Fruit fly (Drosophila melanogaster) whole organism, embryonic: ENCODE data around the gene CG15390.

Experiments
- Ada2b ChIP-seq: fragments of 200-800 bp; sonication (Bioruptor generic); IDR thresholded peaks from 2 replicates; pipeline ENCODE4 v1.3.6; 2022; ENCODE audit warnings: missing biosample characterization, missing genetic modification characterization
- Atf6 ChIP-seq: fragments of 200-800 bp; sonication (Bioruptor generic); IDR thresholded peaks from 2 replicates; pipeline ENCODE4 v1.3.6; 2022; ENCODE audit warnings: missing biosample characterization, missing genetic modification characterization
- B-H2 ChIP-seq: fragments of 200-800 bp; sonication (Bioruptor generic); optimal IDR thresholded peaks from 2 replicates; lab custom pipeline; 2018; ENCODE audit warnings: missing biosample characterization, mild to moderate bottlenecking, missing genetic modification characterization
- CG10431 ChIP-seq: fragments of 200-800 bp; sonication (Bioruptor generic); optimal IDR thresholded peaks from 3 replicates; lab custom pipeline; 2018; ENCODE audit warnings: missing biosample characterization, mild to moderate bottlenecking, missing genetic modification characterization
- CG13296 ChIP-seq: fragments of 200-800 bp; sonication (Bioruptor generic); optimal IDR thresholded peaks from 3 replicates; lab custom pipeline; 2018; ENCODE audit warnings: missing biosample characterization, mild to moderate bottlenecking, missing genetic modification characterization
- CG1529 ChIP-seq: fragments of 200-800 bp; sonication (Bioruptor generic); optimal IDR thresholded peaks from 3 replicates; lab custom pipeline; 2018; ENCODE audit warnings: missing biosample characterization, missing genetic modification characterization
- CG15601 ChIP-seq: fragments of 200-800 bp; sonication (Bioruptor generic); optimal IDR thresholded peaks from 3 replicates; lab custom pipeline; 2019; ENCODE audit warnings: missing biosample characterization, mild to moderate bottlenecking, missing genetic modification characterization, moderate library complexity
- CG1647 ChIP-seq: fragments of 200-800 bp; sonication (Bioruptor generic); optimal IDR thresholded peaks from 3 replicates; lab custom pipeline; 2016; ENCODE audit warnings: missing biosample characterization, missing genetic modification characterization
- CG17612 ChIP-seq: fragments of 200-800 bp; sonication (Bioruptor generic); IDR thresholded peaks from 2 replicates; pipeline ENCODE4 v1.3.6; 2022; ENCODE audit warnings: missing biosample characterization, missing genetic modification characterization
- CG2129 ChIP-seq: fragments of 200-800 bp; sonication (Bioruptor generic); IDR thresholded peaks from 2 replicates; pipeline ENCODE4 v1.3.6; 2022; ENCODE audit warnings: missing biosample characterization, missing genetic modification characterization; ENCODE audit not compliant: partially characterized antibody
- CG3065 ChIP-seq: fragments of 200-800 bp; sonication (Bioruptor generic); optimal IDR thresholded peaks from 2 replicates; lab custom pipeline; 2016; ENCODE audit warnings: missing biosample characterization, missing genetic modification characterization
- CG31388 ChIP-seq: fragments of 200-800 bp; sonication (Bioruptor generic); optimal IDR thresholded peaks from 2 replicates; lab custom pipeline; 2016; ENCODE audit warnings: missing biosample characterization, missing genetic modification characterization
- CG3163 ChIP-seq: fragments of 200-800 bp; sonication (Bioruptor generic); optimal IDR thresholded peaks from 3 replicates; lab custom pipeline; 2016; ENCODE audit warnings: missing biosample characterization, missing genetic modification characterization
- CG3838 ChIP-seq: fragments of 200-800 bp; sonication (Bioruptor generic); optimal IDR thresholded peaks from 3 replicates; lab custom pipeline; 2016; ENCODE audit warnings: missing biosample characterization, missing genetic modification characterization
- CG3995 ChIP-seq: fragments of 200-800 bp; sonication (Bioruptor generic); optimal IDR thresholded peaks from 3 replicates; lab custom pipeline; 2016; ENCODE audit warnings: missing biosample characterization, missing genetic modification characterization
- CG43689 ChIP-seq: fragments of 200-800 bp; sonication (Bioruptor generic); IDR thresholded peaks from 2 replicates; pipeline ENCODE4 v1.3.6; 2022; ENCODE audit warnings: missing biosample characterization, missing genetic modification characterization
- CG7357 ChIP-seq: fragments of 200-800 bp; sonication (Bioruptor generic); IDR thresholded peaks from 3 replicates; pipeline ENCODE4 v1.3.6; 2022; ENCODE audit warnings: missing biosample characterization, missing genetic modification characterization
- CG7556 ChIP-seq: fragments of 200-800 bp; sonication (Bioruptor generic); optimal IDR thresholded peaks from 2 replicates; lab custom pipeline; 2017; ENCODE audit warnings: missing biosample characterization, mild to moderate bottlenecking, missing genetic modification characterization
- CG7963 ChIP-seq: fragments of 200-800 bp; sonication (Bioruptor generic); IDR thresholded peaks from 3 replicates; pipeline ENCODE4 v1.3.6; 2022; ENCODE audit warnings: missing biosample characterization, missing genetic modification characterization; ENCODE audit not compliant: partially characterized antibody
- CG8089 ChIP-seq: fragments of 200-800 bp; sonication (Bioruptor generic); optimal IDR thresholded peaks from 3 replicates; lab custom pipeline; 2016; ENCODE audit warnings: missing biosample characterization, missing genetic modification characterization
- CkIIα-i1 ChIP-seq: fragments of 200-800 bp; sonication (Bioruptor generic); IDR thresholded peaks from 2 replicates; pipeline ENCODE4 v1.3.6; 2022; ENCODE audit warnings: missing biosample characterization, missing genetic modification characterization
- D ChIP-seq, 2 experiments: fragments of 200-800 bp in 1 of 2; fragments of >200 bp in 1 of 2; sonication (Bioruptor generic) in 1 of 2; optimal IDR thresholded peaks; 2 replicates in 1 of 2; 3 replicates in 1 of 2; lab custom pipeline; 2017; ENCODE audit warnings: mild to moderate bottlenecking in 1 of 2, missing biosample characterization in 1 of 2, missing genetic modification characterization in 1 of 2, missing genetic modification reagents in 1 of 2
- Dfd ChIP-seq, 2 experiments: fragments of >200 bp; optimal IDR thresholded peaks; 2 replicates each; lab custom pipeline; 2017; ENCODE audit warnings: missing biosample characterization in 2 of 2, missing genetic modification characterization in 2 of 2
- GATAe ChIP-seq: fragments of 200-800 bp; sonication (Bioruptor generic); conservative IDR thresholded peaks from 2 replicates; pipeline ENCODE4 v1.3.6; 2022; ENCODE audit warnings: missing biosample characterization, missing genetic modification characterization
- Hand ChIP-seq: fragments of 200-800 bp; sonication (Bioruptor generic); optimal IDR thresholded peaks from 2 replicates; lab custom pipeline; 2017; ENCODE audit warnings: mild to moderate bottlenecking, missing biosample characterization, missing genetic modification reagents, missing genetic modification characterization
- MTF-1 ChIP-seq: fragments of 200-800 bp; sonication (Bioruptor generic); optimal IDR thresholded peaks from 2 replicates; lab custom pipeline; 2018; ENCODE audit warnings: missing biosample characterization, mild to moderate bottlenecking, missing genetic modification characterization, borderline replicate concordance
- Myb ChIP-seq: fragments of 200-800 bp; sonication (Bioruptor generic); optimal IDR thresholded peaks from 2 replicates; lab custom pipeline; 2016; ENCODE audit warnings: missing biosample characterization, missing genetic modification characterization
- Rx ChIP-seq: fragments of 200-800 bp; sonication (Bioruptor generic); IDR thresholded peaks from 2 replicates; pipeline ENCODE4 v1.3.6; 2022; ENCODE audit warnings: missing biosample characterization, missing genetic modification characterization
- abd-A ChIP-seq: fragments of 200-800 bp; sonication (Bioruptor generic); optimal IDR thresholded peaks from 3 replicates; lab custom pipeline; 2019; ENCODE audit warnings: missing biosample characterization, mild to moderate bottlenecking, missing genetic modification characterization, moderate library complexity
- br ChIP-seq: fragments of >200 bp; optimal IDR thresholded peaks from 2 replicates; lab custom pipeline; 2017
- chm ChIP-seq: fragments of 200-800 bp; sonication (Bioruptor generic); IDR thresholded peaks from 2 replicates; pipeline ENCODE4 v1.3.6; 2022; ENCODE audit warnings: missing biosample characterization, missing genetic modification characterization
- crc ChIP-seq: fragments of 200-800 bp; sonication (Bioruptor generic); optimal IDR thresholded peaks from 2 replicates; lab custom pipeline; 2016; ENCODE audit warnings: missing biosample characterization, missing genetic modification characterization
- dmrt11E ChIP-seq: fragments of 200-800 bp; sonication (Bioruptor generic); optimal IDR thresholded peaks from 3 replicates; lab custom pipeline; 2018; ENCODE audit warnings: missing biosample characterization, mild to moderate bottlenecking, missing genetic modification characterization, moderate library complexity
- eve ChIP-seq, 2 experiments: fragments of >200 bp; optimal IDR thresholded peaks; 2 replicates each; lab custom pipeline; 2017; ENCODE audit warnings: missing biosample characterization in 2 of 2, missing genetic modification characterization in 2 of 2
- fd64A ChIP-seq: fragments of 200-800 bp; sonication (Bioruptor generic); optimal IDR thresholded peaks from 3 replicates; lab custom pipeline; 2018; ENCODE audit warnings: missing biosample characterization, mild to moderate bottlenecking, missing genetic modification characterization
- fd96Cb ChIP-seq: fragments of 200-800 bp; sonication (Bioruptor generic); optimal IDR thresholded peaks from 2 replicates; lab custom pipeline; 2018; ENCODE audit warnings: missing biosample characterization, mild to moderate bottlenecking, missing genetic modification characterization, moderate library complexity
- gem ChIP-seq: fragments of 200-800 bp; sonication (Bioruptor generic); optimal IDR thresholded peaks from 2 replicates; lab custom pipeline; 2019; ENCODE audit warnings: missing biosample characterization, mild to moderate bottlenecking, missing genetic modification characterization, moderate library complexity
- h ChIP-seq: fragments of >200 bp; optimal IDR thresholded peaks from 2 replicates; lab custom pipeline; 2017
- hbn ChIP-seq: fragments of 200-800 bp; sonication (Bioruptor generic); IDR thresholded peaks from 2 replicates; pipeline ENCODE4 v1.3.6; 2022; ENCODE audit warnings: missing biosample characterization, missing genetic modification characterization; ENCODE audit not compliant: partially characterized antibody
- jing ChIP-seq: fragments of 200-800 bp; sonication (Bioruptor generic); optimal IDR thresholded peaks from 2 replicates; lab custom pipeline; 2018; ENCODE audit warnings: missing biosample characterization, mild to moderate bottlenecking, missing genetic modification characterization
- kah ChIP-seq: fragments of 200-800 bp; sonication (Bioruptor generic); optimal IDR thresholded peaks from 2 replicates; lab custom pipeline; 2018; ENCODE audit warnings: missing biosample characterization, mild to moderate bottlenecking, missing genetic modification characterization
- kay ChIP-seq: fragments of 200-800 bp; sonication (Bioruptor generic); optimal IDR thresholded peaks from 2 replicates; lab custom pipeline; 2016; ENCODE audit warnings: missing biosample characterization, missing genetic modification characterization
- kni ChIP-seq: fragments of 200-800 bp; sonication (Bioruptor generic); optimal IDR thresholded peaks from 3 replicates; lab custom pipeline; 2017; ENCODE audit warnings: mild to moderate bottlenecking, missing biosample characterization, missing genetic modification reagents, missing genetic modification characterization
- nerfin-1 ChIP-seq: fragments of 200-800 bp; sonication (Bioruptor generic); optimal IDR thresholded peaks from 3 replicates; lab custom pipeline; 2019; ENCODE audit warnings: missing biosample characterization, mild to moderate bottlenecking, missing genetic modification characterization, moderate library complexity
- oc ChIP-seq: fragments of 200-800 bp; sonication (Bioruptor generic); optimal IDR thresholded peaks from 2 replicates; lab custom pipeline; 2018; ENCODE audit warnings: missing biosample characterization, mild to moderate bottlenecking, missing genetic modification characterization, moderate library complexity
- odd ChIP-seq: fragments of 200-800 bp; sonication (Bioruptor generic); optimal IDR thresholded peaks from 2 replicates; lab custom pipeline; 2017; ENCODE audit warnings: missing biosample characterization, mild to moderate bottlenecking, missing genetic modification characterization
- phol ChIP-seq: fragments of 200-800 bp; sonication (Bioruptor generic); optimal IDR thresholded peaks from 3 replicates; lab custom pipeline; 2018; ENCODE audit warnings: missing biosample characterization, mild to moderate bottlenecking, missing genetic modification characterization, moderate library complexity
- sc ChIP-seq, 3 experiments: fragments of >200 bp in 2 of 3; fragments of 200-800 bp in 1 of 3; sonication (Bioruptor generic) in 1 of 3; optimal IDR thresholded peaks; 2 replicates in 2 of 3; 3 replicates in 1 of 3; lab custom pipeline; 2017; ENCODE audit warnings: mild to moderate bottlenecking in 1 of 3, missing biosample characterization in 1 of 3, missing genetic modification characterization in 1 of 3, missing genetic modification reagents in 1 of 3
- wor ChIP-seq: fragments of 200-800 bp; sonication (Bioruptor generic); IDR thresholded peaks from 2 replicates; pipeline ENCODE4 v1.3.6; 2022; ENCODE audit warnings: missing biosample characterization, missing genetic modification characterization
- zen2 ChIP-seq: fragments of 200-800 bp; sonication (Bioruptor generic); IDR thresholded peaks from 3 replicates; pipeline ENCODE4 v1.3.6; 2022; ENCODE audit warnings: missing biosample characterization, missing genetic modification characterization; ENCODE audit not compliant: partially characterized antibody

The CG15390 gene

DNA sequence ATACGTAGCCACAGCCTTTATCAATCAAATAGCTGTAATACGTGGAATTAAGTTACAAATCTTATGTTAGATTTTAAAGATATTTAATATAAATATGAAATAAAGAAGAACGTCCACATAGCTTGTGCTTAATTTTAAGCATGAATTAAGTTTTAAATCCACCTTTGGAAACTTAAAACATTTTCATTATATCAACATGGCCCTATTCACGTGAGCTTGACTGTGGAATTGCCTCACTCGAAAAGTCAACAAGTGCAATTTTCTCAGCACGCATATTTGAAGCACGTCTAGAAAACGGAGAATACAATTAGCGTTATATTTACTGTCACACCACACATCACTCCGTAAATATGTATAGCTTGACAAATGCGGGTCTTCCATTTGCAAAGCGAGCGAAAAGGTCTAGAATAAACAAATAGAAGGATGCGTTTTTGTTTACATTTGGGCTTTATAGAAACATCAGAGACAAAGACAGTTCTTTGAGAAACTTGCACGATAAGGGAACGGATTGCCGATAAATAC lies 10.8 kb upstream of the CG15390 start (continued):
- peak; percentile 64; the same call in 1 of the 2 replicates for TF ChIP-seq Rx (GFP tag; lab: Robert Waterston, UW)
- no peak for TF ChIP-seq h (lab: Kevin White, UChicago)
- TF ChIP-seq CkIIα-i1 (GFP tag; lab: Robert Waterston, UW): no peak
- no peak for TF ChIP-seq CG2129 (GFP tag; lab: Robert Waterston, UW)
- TF ChIP-seq sc (optimal IDR thresholded peaks at IDR 0.05; lab: Kevin White, UChicago): no peak
- peak; percentile 79 for TF ChIP-seq sc (GFP tag; optimal IDR thresholded peaks at IDR 0.05; lab: Kevin White, UChicago)
- no peak for TF ChIP-seq D (optimal IDR thresholded peaks at IDR 0.05; lab: Kevin White, UChicago)
- peak; percentile 79 for TF ChIP-seq D (GFP tag; optimal IDR thresholded peaks at IDR 0.05; lab: Kevin White, UChicago)
- peak; percentile 74; the same call in 2 of the 3 replicates for TF ChIP-seq CG7357 (GFP tag; lab: Robert Waterston, UW)
- peak; percentile 40 for TF ChIP-seq crc
- TF ChIP-seq CG1529 (GFP tag; lab: Kevin White, UChicago): peak; percentile 80
- no peak for TF ChIP-seq eve (GFP tag; optimal IDR thresholded peaks at IDR 0.05; lab: Kevin White, UChicago)
- peak; percentile 93 for TF ChIP-seq oc (tag; lab: Kevin White, UChicago)
- TF ChIP-seq CG17612: no peak
- TF ChIP-seq fd96Cb (tag; lab: Kevin White, UChicago): peak; percentile 91
- TF ChIP-seq MTF-1 (GFP tag; lab: Kevin White, UChicago): peak; percentile 81
- no peak for TF ChIP-seq br
- TF ChIP-seq GATAe: peak; percentile 49; the same call in 1 of the 2 replicates
- TF ChIP-seq CG1647 (GFP tag; lab: Kevin White, UChicago): peak; percentile 55
- TF ChIP-seq hbn (GFP tag; lab: Robert Waterston, UW): no peak
- peak; percentile 93 for TF ChIP-seq gem (tag; lab: Kevin White, UChicago)
- TF ChIP-seq CG31388 (GFP tag; lab: Kevin White, UChicago): peak; percentile 26
- TF ChIP-seq CG7556: peak; percentile 91
- TF ChIP-seq jing (GFP tag; lab: Kevin White, UChicago): peak; percentile 52
- TF ChIP-seq wor (GFP tag; lab: Robert Waterston, UW): peak; percentile 72
- TF ChIP-seq CG3065 (GFP tag; lab: Kevin White, UChicago): no peak
- peak; percentile 41 for TF ChIP-seq kni (GFP tag; lab: Kevin White, UChicago)
- TF ChIP-seq fd64A (GFP tag; lab: Kevin White, UChicago): peak; percentile 76
- TF ChIP-seq kah (GFP tag; lab: Kevin White, UChicago): peak; percentile 90
- TF ChIP-seq zen2 (GFP tag; lab: Robert Waterston, UW): no peak
- TF ChIP-seq nerfin-1 (tag; lab: Kevin White, UChicago): peak; percentile 90
- TF ChIP-seq CG3163 (GFP tag; lab: Kevin White, UChicago): no peak
- TF ChIP-seq CG13296 (GFP tag; lab: Kevin White, UChicago): peak; percentile 92
- TF ChIP-seq B-H2 (GFP tag; lab: Kevin White, UChicago): peak; percentile 86
- no peak for TF ChIP-seq CG43689 (GFP tag; lab: Robert Waterston, UW)
- TF ChIP-seq kay (GFP tag; lab: Kevin White, UChicago): peak; percentile 84
- TF ChIP-seq CG10431 (GFP tag; lab: Kevin White, UChicago): peak; percentile 79
- peak; percentile 84 for TF ChIP-seq odd
- peak; percentile 92 for TF ChIP-seq CG15601 (tag; lab: Kevin White, UChicago)
- peak; percentile 89 for TF ChIP-seq dmrt11E (tag; lab: Kevin White, UChicago)
- TF ChIP-seq CG3838 (GFP tag; lab: Kevin White, UChicago): peak; percentile 58
- peak; percentile 47 for TF ChIP-seq CG3995 (GFP tag; lab: Kevin White, UChicago)
- no peak for TF ChIP-seq abd-A (tag; lab: Kevin White, UChicago)
- TF ChIP-seq Atf6 (GFP tag; lab: Robert Waterston, UW): peak; percentile 84
- peak; percentile 79 for TF ChIP-seq Hand (GFP tag; lab: Kevin White, UChicago)
- TF ChIP-seq Ada2b (GFP tag; lab: Robert Waterston, UW): peak; percentile 87
- TF ChIP-seq Myb (GFP tag; lab: Kevin White, UChicago): peak; percentile 27
- TF ChIP-seq chm: peak; percentile 87
- TF ChIP-seq CG7963: no peak
- TF ChIP-seq phol (tag; lab: Kevin White, UChicago): peak; percentile 88
- TF ChIP-seq CG8089 (GFP tag; lab: Kevin White, UChicago): peak; percentile 45
- TF ChIP-seq Dfd (GFP tag; optimal IDR thresholded peaks at IDR 0.05; lab: Kevin White, UChicago): no peak
